Fruit fly (Drosophila melanogaster) whole organism, prepupa: Measurements from ENCODE around the gene Usp12-46.

Source experiments
- Blimp-1 ChIP-seq: fragments of 200-800 bp; sonication (Bioruptor generic); optimal IDR thresholded peaks from 3 replicates; lab custom pipeline; 2017; ENCODE audit warnings: missing biosample characterization, missing genetic modification characterization, mild to moderate bottlenecking, moderate library complexity, missing genetic modification reagents
- CG10669 ChIP-seq: fragments of 200-800 bp; sonication (Bioruptor generic); optimal IDR thresholded peaks from 3 replicates; lab custom pipeline; 2018; ENCODE audit warnings: missing biosample characterization, mild to moderate bottlenecking, missing genetic modification characterization, moderate library complexity
- CG11762 ChIP-seq: fragments of 200-800 bp; sonication (Bioruptor generic); optimal IDR thresholded peaks from 3 replicates; lab custom pipeline; 2016; ENCODE audit warnings: missing biosample characterization, missing genetic modification characterization; ENCODE audit not compliant: insufficient read depth
- CG1621 ChIP-seq: fragments of 200-800 bp; sonication (Bioruptor generic); optimal IDR thresholded peaks from 3 replicates; lab custom pipeline; 2018; ENCODE audit warnings: missing biosample characterization, mild to moderate bottlenecking, missing genetic modification characterization
- CG16779 ChIP-seq: fragments of 200-800 bp; sonication (Bioruptor generic); optimal IDR thresholded peaks from 3 replicates; lab custom pipeline; 2017; ENCODE audit warnings: missing biosample characterization, mild to moderate bottlenecking, missing genetic modification characterization
- CG4318 ChIP-seq: fragments of 200-800 bp; sonication (Bioruptor generic); optimal IDR thresholded peaks from 3 replicates; lab custom pipeline; 2017; ENCODE audit warnings: missing biosample characterization, mild to moderate bottlenecking, missing genetic modification characterization
- CG6163 ChIP-seq: fragments of 200-800 bp; sonication (Bioruptor generic); IDR thresholded peaks from 3 replicates; pipeline ENCODE4 v1.3.6; 2022; ENCODE audit warnings: missing biosample characterization, missing genetic modification characterization
- CG6276 ChIP-seq: fragments of 200-800 bp; sonication (Bioruptor generic); optimal IDR thresholded peaks from 2 replicates; lab custom pipeline; 2017; ENCODE audit warnings: missing biosample characterization, mild to moderate bottlenecking, missing genetic modification characterization
- CG6792 ChIP-seq: fragments of 200-800 bp; sonication (Bioruptor generic); optimal IDR thresholded peaks from 3 replicates; lab custom pipeline; 2016; ENCODE audit warnings: missing biosample characterization, missing genetic modification characterization
- CG6854 ChIP-seq: fragments of 200-800 bp; sonication (Bioruptor generic); optimal IDR thresholded peaks from 2 replicates; lab custom pipeline; 2017; ENCODE audit warnings: missing biosample characterization, mild to moderate bottlenecking, missing genetic modification characterization
- CG7368 ChIP-seq: fragments of 200-800 bp; sonication (Bioruptor generic); optimal IDR thresholded peaks from 3 replicates; lab custom pipeline; 2016; ENCODE audit warnings: missing biosample characterization, missing genetic modification characterization
- CG8119 ChIP-seq: fragments of 200-800 bp; sonication (Bioruptor generic); IDR thresholded peaks from 3 replicates; pipeline ENCODE4 v1.3.6; 2022; ENCODE audit warnings: missing biosample characterization, missing genetic modification characterization
- CG8632 ChIP-seq: fragments of 200-800 bp; sonication (Bioruptor generic); optimal IDR thresholded peaks from 3 replicates; lab custom pipeline; 2016; ENCODE audit warnings: missing biosample characterization, missing genetic modification characterization
- Eip75B ChIP-seq: fragments of 200-800 bp; sonication (Bioruptor generic); optimal IDR thresholded peaks from 3 replicates; lab custom pipeline; 2016; ENCODE audit warnings: missing biosample characterization, missing genetic modification characterization
- Eip78C ChIP-seq: fragments of 200-800 bp; sonication (Bioruptor generic); peaks from one replicate; lab custom pipeline; 2016; ENCODE audit warnings: missing biosample characterization, missing genetic modification characterization
- Eip93F ChIP-seq: fragments of 200-800 bp; sonication (Bioruptor generic); optimal IDR thresholded peaks from 2 replicates; lab custom pipeline; 2016; ENCODE audit warnings: missing biosample characterization, mild to moderate bottlenecking, missing genetic modification characterization
- Ets21C ChIP-seq: fragments of 200-800 bp; sonication (Bioruptor generic); optimal IDR thresholded peaks from 3 replicates; lab custom pipeline; 2016; ENCODE audit warnings: missing biosample characterization, missing genetic modification characterization
- Hr39 ChIP-seq: fragments of 200-800 bp; sonication (Bioruptor generic); optimal IDR thresholded peaks from 2 replicates; lab custom pipeline; 2016; ENCODE audit warnings: missing biosample characterization, missing genetic modification characterization
- Hr4 ChIP-seq: fragments of 200-800 bp; sonication (Bioruptor generic); optimal IDR thresholded peaks from 3 replicates; lab custom pipeline; 2016; ENCODE audit warnings: missing biosample characterization, missing genetic modification characterization
- Met ChIP-seq: fragments of 200-800 bp; sonication (Bioruptor generic); optimal IDR thresholded peaks from 3 replicates; lab custom pipeline; 2016; ENCODE audit warnings: missing biosample characterization, missing genetic modification characterization
- OdsH ChIP-seq: fragments of 200-800 bp; sonication (Bioruptor generic); optimal IDR thresholded peaks from 3 replicates; lab custom pipeline; 2016; ENCODE audit warnings: missing biosample characterization, missing genetic modification characterization
- Smox ChIP-seq: fragments of 200-800 bp; sonication (Bioruptor generic); optimal IDR thresholded peaks from 3 replicates; lab custom pipeline; 2016; ENCODE audit warnings: missing biosample characterization, missing genetic modification characterization
- Sox14 ChIP-seq: fragments of 200-800 bp; sonication (Bioruptor generic); optimal IDR thresholded peaks from 3 replicates; lab custom pipeline; 2016; ENCODE audit warnings: missing biosample characterization, missing genetic modification characterization
- achi ChIP-seq: fragments of 200-800 bp; sonication (Bioruptor generic); optimal IDR thresholded peaks from 3 replicates; lab custom pipeline; 2016; ENCODE audit warnings: missing biosample characterization, missing genetic modification characterization
- cyc ChIP-seq: fragments of 200-800 bp; sonication (Bioruptor generic); optimal IDR thresholded peaks from 3 replicates; lab custom pipeline; 2016; ENCODE audit warnings: missing biosample characterization, missing genetic modification characterization
- dac ChIP-seq: fragments of 200-800 bp; sonication (Bioruptor generic); optimal IDR thresholded peaks from 2 replicates; lab custom pipeline; 2017; ENCODE audit warnings: missing biosample characterization, mild to moderate bottlenecking, missing genetic modification characterization
- dsx ChIP-seq: fragments of 200-800 bp; optimal IDR thresholded peaks from 3 replicates; lab custom pipeline; 2019; ENCODE audit warnings: missing biosample characterization, mild to moderate bottlenecking, missing genetic modification characterization, moderate library complexity; ENCODE audit not compliant: poor library complexity, severe bottlenecking
- eg ChIP-seq: fragments of 200-800 bp; sonication (Bioruptor generic); IDR thresholded peaks from 3 replicates; pipeline ENCODE4 v1.3.6; 2022; ENCODE audit warnings: missing biosample characterization, missing genetic modification characterization
- esn ChIP-seq: fragments of 200-800 bp; sonication (Bioruptor generic); optimal IDR thresholded peaks from 2 replicates; lab custom pipeline; 2016; ENCODE audit warnings: missing biosample characterization, mild to moderate bottlenecking, missing genetic modification characterization, moderate library complexity
- fd59A ChIP-seq: fragments of 200-800 bp; sonication (Bioruptor generic); optimal IDR thresholded peaks from 2 replicates; lab custom pipeline; 2017; ENCODE audit warnings: missing biosample characterization, mild to moderate bottlenecking, missing genetic modification characterization, missing genetic modification reagents
- fd85E ChIP-seq: fragments of 200-800 bp; sonication (Bioruptor generic); optimal IDR thresholded peaks from 3 replicates; lab custom pipeline; 2016; ENCODE audit warnings: missing biosample characterization, missing genetic modification characterization
- fkh ChIP-seq: fragments of 200-800 bp; sonication (Bioruptor generic); optimal IDR thresholded peaks from 3 replicates; lab custom pipeline; 2017; ENCODE audit warnings: missing biosample characterization, mild to moderate bottlenecking, missing genetic modification characterization, moderate library complexity
- net ChIP-seq: fragments of 200-800 bp; sonication (Bioruptor generic); optimal IDR thresholded peaks from 3 replicates; lab custom pipeline; 2016; ENCODE audit warnings: missing biosample characterization, missing genetic modification characterization
- pdm3 ChIP-seq: fragments of 200-800 bp; sonication (Bioruptor generic); optimal IDR thresholded peaks from 3 replicates; lab custom pipeline; 2016; ENCODE audit warnings: missing biosample characterization, missing genetic modification characterization
- spab ChIP-seq: fragments of 200-800 bp; sonication (Bioruptor generic); optimal IDR thresholded peaks from 2 replicates; lab custom pipeline; 2017; ENCODE audit warnings: missing biosample characterization, mild to moderate bottlenecking, missing genetic modification characterization, missing genetic modification reagents
- ss ChIP-seq, 2 experiments: fragments of 200-800 bp; sonication (Bioruptor generic); optimal IDR thresholded peaks; 2 replicates in 1 of 2; 3 replicates in 1 of 2; lab custom pipeline; 2017 to 2018; ENCODE audit warnings: mild to moderate bottlenecking in 2 of 2, missing biosample characterization in 2 of 2, missing genetic modification characterization in 2 of 2, moderate library complexity in 1 of 2
- svp ChIP-seq: fragments of 200-800 bp; sonication (Bioruptor generic); peaks from one replicate; lab custom pipeline; 2016; ENCODE audit warnings: missing biosample characterization, missing genetic modification characterization
- topi ChIP-seq: fragments of 200-800 bp; sonication (Bioruptor generic); optimal IDR thresholded peaks from 3 replicates; lab custom pipeline; 2016; ENCODE audit warnings: missing biosample characterization, missing genetic modification characterization
- vri ChIP-seq: fragments of 200-800 bp; sonication (Bioruptor generic); optimal IDR thresholded peaks from 3 replicates; lab custom pipeline; 2016; ENCODE audit warnings: missing biosample characterization, mild to moderate bottlenecking, missing genetic modification characterization

Gene Usp12-46

DNA sequence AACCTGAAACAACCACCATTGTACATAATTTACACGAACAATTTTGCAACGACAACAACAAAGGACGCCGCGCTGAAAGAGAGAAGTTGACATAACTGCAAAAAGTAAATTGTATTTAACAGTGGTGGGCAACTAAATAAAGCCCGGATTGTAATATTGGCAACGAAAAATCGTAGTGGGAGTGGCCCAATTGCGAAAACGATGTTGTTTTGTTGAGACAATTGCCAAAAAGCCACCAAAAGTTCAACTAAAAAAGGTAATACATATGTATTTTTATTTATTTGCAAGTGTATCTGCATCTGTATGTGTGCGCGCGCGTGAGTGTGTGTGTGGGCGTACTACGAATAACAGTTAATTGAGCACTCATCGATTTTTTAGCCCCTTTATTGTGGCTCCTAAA lies 410 bp downstream of the Usp12-46 start (continued):
- TF ChIP-seq Hr39 (GFP tag; lab: Kevin White, UChicago) (peak; percentile 29), fd59A (GFP tag; lab: Kevin White, UChicago) (no peak), Hr4 (peak; percentile 64), CG1621 (tag; lab: Kevin White, UChicago) (no peak), pdm3 (peak; percentile 55), OdsH (peak; percentile 45), fkh (GFP tag; lab: Kevin White, UChicago) (peak; percentile 9), Sox14 (GFP tag; lab: Kevin White, UChicago) (peak; percentile 17), spab (no peak), CG6276 (GFP tag; lab: Kevin White, UChicago) (no peak), CG6792 (peak; percentile 29), Met (GFP tag; lab: Kevin White, UChicago) (peak; percentile 36), svp (GFP tag; lab: Kevin White, UChicago) (peak; percentile 65), CG6854 (GFP tag; lab: Kevin White, UChicago) (no peak), Eip93F (GFP tag; lab: Kevin White, UChicago) (no peak), CG6163 (GFP tag; lab: Robert Waterston, UW) (peak; percentile 57), topi (GFP tag; lab: Kevin White, UChicago) (peak; percentile 9), vri (GFP tag; lab: Kevin White, UChicago) (peak; percentile 39), CG10669 (GFP tag; lab: Kevin White, UChicago) (peak; percentile 27), Eip78C (GFP tag; lab: Kevin White, UChicago) (peak; percentile 73), esn (GFP tag; lab: Kevin White, UChicago) (no peak), Smox (GFP tag; lab: Kevin White, UChicago) (peak; percentile 6), Ets21C (GFP tag; lab: Kevin White, UChicago) (peak; percentile 15), cyc (peak; percentile 20), Blimp-1 (GFP tag; lab: Kevin White, UChicago) (no peak), CG8119 (GFP tag; lab: Robert Waterston, UW) (peak; percentile 53; the same call in 2 of the 3 replicates), CG8632 (GFP tag; lab: Kevin White, UChicago) (no peak), fd85E (GFP tag; lab: Kevin White, UChicago) (no peak), net (GFP tag; lab: Kevin White, UChicago) (no peak), CG4318 (no peak), dac (GFP tag; lab: Kevin White, UChicago) (peak; percentile 16), achi (peak; percentile 15), dsx (GFP tag; lab: Kevin White, UChicago) (no peak), CG11762 (GFP tag; lab: Kevin White, UChicago) (peak; percentile 42), Eip75B (GFP tag; lab: Kevin White, UChicago) (no peak)

DNA sequence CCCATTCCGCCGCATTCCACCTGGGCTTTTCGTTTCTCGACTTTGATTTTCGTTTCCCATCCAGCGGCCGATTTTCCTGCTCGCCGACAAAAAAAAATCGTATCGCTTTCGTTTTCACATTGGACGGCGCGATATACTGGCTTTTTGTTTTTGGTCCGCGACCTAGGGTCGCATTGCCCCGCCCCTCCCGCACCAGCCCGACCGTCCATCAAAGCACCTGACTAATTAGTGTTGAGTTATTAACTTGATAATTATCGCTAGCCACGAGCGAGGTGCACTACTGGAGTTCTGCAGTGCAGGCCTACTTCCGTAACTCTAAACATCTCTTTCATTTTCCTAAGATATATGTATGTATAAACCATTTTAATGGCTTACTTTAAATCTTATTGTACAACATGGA lies 997 bp downstream of the Usp12-46 start:
- TF ChIP-seq dsx (GFP tag; lab: Kevin White, UChicago) (no peak), svp (GFP tag; lab: Kevin White, UChicago) (peak; percentile 69)

DNA sequence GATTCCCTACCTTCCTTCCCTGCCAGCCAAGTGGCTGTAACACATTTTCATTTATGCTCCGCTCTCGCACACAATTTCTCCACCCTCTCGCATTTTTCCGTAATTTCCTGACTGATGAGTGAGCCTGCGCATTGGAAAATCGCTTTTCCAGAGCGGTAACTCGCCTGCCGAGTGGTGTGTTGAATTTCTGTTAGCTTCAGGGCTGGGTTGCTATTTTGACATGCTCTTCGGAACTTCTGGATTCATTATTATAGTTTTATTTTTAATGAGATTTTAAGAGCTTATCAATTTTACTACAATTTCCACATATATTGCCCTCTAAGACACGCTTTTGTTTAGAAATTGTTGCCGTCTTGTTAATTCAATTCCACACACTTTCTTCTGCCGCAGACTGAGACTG lies 2.2 kb downstream of the Usp12-46 start:
- TF ChIP-seq eg (GFP tag; lab: Robert Waterston, UW) (0 out of 3 replicates have a peak, but pooled peaks have one; percentile 12), Smox (GFP tag; lab: Kevin White, UChicago) (no peak), dsx (GFP tag; lab: Kevin White, UChicago) (no peak), ss (GFP tag; optimal IDR thresholded peaks at IDR 0.05; lab: Kevin White, UChicago) (no peak), Eip78C (GFP tag; lab: Kevin White, UChicago) (peak; percentile 21), Blimp-1 (GFP tag; lab: Kevin White, UChicago) (no peak), Sox14 (GFP tag; lab: Kevin White, UChicago) (no peak), svp (GFP tag; lab: Kevin White, UChicago) (peak; percentile 35), CG7368 (GFP tag; lab: Kevin White, UChicago) (no peak), CG16779 (no peak)
- TF ChIP-seq, all 60 proteins: peak for 3
